Worm (Caenorhabditis elegans) whole organism, midembryonic: ENCODE results near the gene fbxb-34.

Experiments used
- T22C8.4 ChIP-seq: fragments of 200-800 bp; sonication (Bioruptor generic); IDR thresholded peaks from 2 replicates; pipeline ENCODE4 v1.3.6; 2022; ENCODE audit warnings: missing genetic modification characterization, missing compliant biosample characterization
- flt-1 ChIP-seq: fragments of 200-800 bp; sonication (Bioruptor generic); IDR thresholded peaks from 2 replicates; pipeline ENCODE4 v1.3.6; 2022; ENCODE audit warnings: missing genetic modification characterization, missing compliant biosample characterization
- ref-1 ChIP-seq: fragments of 200-800 bp; sonication (Bioruptor generic); conservative IDR thresholded peaks from 2 replicates; pipeline ENCODE4 v1.3.6; 2022; ENCODE audit warnings: missing genetic modification reagents, missing genetic modification characterization, missing compliant biosample characterization

- TF ChIP-seq ref-1 (GFP tag; lab: Robert Waterston, UW) = no peak
- TF ChIP-seq flt-1 (GFP tag; lab: Robert Waterston, UW) = no peak
- no peak for TF ChIP-seq T22C8.4 (GFP tag; lab: Robert Waterston, UW)
These were observed 10.0 kb upstream of the fbxb-34 start, which contains the start of gene W08F4.7 for ce11 chrII:577632-578031.
